Worm (Caenorhabditis elegans) whole organism, midembryonic: ENCODE data around the gene kcc-3.

Experiments
- T22C8.4 ChIP-seq: fragments of 200-800 bp; sonication (Bioruptor generic); IDR thresholded peaks from 2 replicates; pipeline ENCODE4 v1.3.6; 2022; ENCODE audit warnings: missing genetic modification characterization, missing compliant biosample characterization
- cog-1 ChIP-seq: sonication (generic microtip); optimal IDR thresholded peaks from 2 replicates; lab custom pipeline; 2016; ENCODE audit warnings: missing genetic modification characterization, missing compliant biosample characterization
- flt-1 ChIP-seq: fragments of 200-800 bp; sonication (Bioruptor generic); IDR thresholded peaks from 2 replicates; pipeline ENCODE4 v1.3.6; 2022; ENCODE audit warnings: missing genetic modification characterization, missing compliant biosample characterization
- klf-2 ChIP-seq: fragments of 200-800 bp; sonication (Bioruptor generic); conservative IDR thresholded peaks from 2 replicates; pipeline ENCODE4 v1.3.6; 2022; ENCODE audit warnings: missing genetic modification reagents, missing genetic modification characterization, missing compliant biosample characterization
- med-1 ChIP-seq: sonication (generic microtip); optimal IDR thresholded peaks from 2 replicates; lab custom pipeline; 2017; ENCODE audit warnings: missing genetic modification characterization, mild to moderate bottlenecking, missing compliant biosample characterization, antibody characterized with exemption, missing genetic modification reagents; ENCODE audit not compliant: insufficient read depth
- ref-1 ChIP-seq: fragments of 200-800 bp; sonication (Bioruptor generic); conservative IDR thresholded peaks from 2 replicates; pipeline ENCODE4 v1.3.6; 2022; ENCODE audit warnings: missing genetic modification reagents, missing genetic modification characterization, missing compliant biosample characterization
- tab-1 ChIP-seq: fragments of 200-800 bp; sonication (Bioruptor generic); IDR thresholded peaks from 2 replicates; pipeline ENCODE4 v1.3.6; 2022; ENCODE audit warnings: missing genetic modification characterization, missing compliant biosample characterization
- ztf-23 ChIP-seq: fragments of 200-800 bp; sonication (Bioruptor generic); IDR thresholded peaks from 2 replicates; pipeline ENCODE4 v1.3.6; 2022; ENCODE audit warnings: missing genetic modification reagents, missing genetic modification characterization, missing compliant biosample characterization
- ztf-29 ChIP-seq: fragments of 200-800 bp; sonication (Bioruptor generic); IDR thresholded peaks from 2 replicates; pipeline ENCODE4 v1.3.6; 2022; ENCODE audit warnings: missing genetic modification reagents, missing genetic modification characterization, missing compliant biosample characterization

The kcc-3 gene

ce11 chrII:7434182-7434581 lies at the start of gene kcc-3:
Gene kcc-3, minus strand, starts transcription at chrII:7434282.
- TF ChIP-seq T22C8.4: no peak

ce11 chrII:7483009-7483408 lies 48.9 kb upstream of the kcc-3 start, which contains the start of gene cah-2:
Gene cah-2, minus strand, starts transcription at chrII:7483109.
- TF ChIP-seq ref-1 (GFP tag; lab: Robert Waterston, UW): no peak
- TF ChIP-seq ztf-29 (GFP tag; lab: Robert Waterston, UW): no peak
- no peak for TF ChIP-seq T22C8.4
- TF ChIP-seq tab-1 (GFP tag; lab: Robert Waterston, UW): no peak
- TF ChIP-seq klf-2 (GFP tag; lab: Robert Waterston, UW): no peak
- no peak for TF ChIP-seq med-1 (GFP tag; lab: Kevin White, UChicago)
- TF ChIP-seq flt-1: no peak
- TF ChIP-seq ztf-23 (GFP tag; lab: Robert Waterston, UW): no peak
- TF ChIP-seq cog-1 (tag; lab: Kevin White, UChicago): no peak

ce11 chrII:7478487-7479234 lies 44.6 kb upstream of the kcc-3 start, which contains the start of the genes aka-1 and ubc-6:
Gene aka-1, minus strand, starts transcription at chrII:7478537.
Gene ubc-6, plus strand, starts transcription at chrII:7479187.
- TF ChIP-seq T22C8.4 (peak; percentile 64), ref-1 (GFP tag; lab: Robert Waterston, UW) (0 out of 2 replicates have a peak, but pooled peaks have one; percentile 33), cog-1 (tag; lab: Kevin White, UChicago) (peak; percentile 45), klf-2 (GFP tag; lab: Robert Waterston, UW) (peak; percentile 66), ztf-23 (GFP tag; lab: Robert Waterston, UW) (peak; percentile 80), med-1 (GFP tag; lab: Kevin White, UChicago) (no peak), tab-1 (GFP tag; lab: Robert Waterston, UW) (peak; percentile 78; the same call in 1 of the 2 replicates), flt-1 (peak; percentile 74), ztf-29 (GFP tag; lab: Robert Waterston, UW) (no peak; the same call in 1 of the 2 replicates)

ce11 chrII:7469318-7469717 lies 35.2 kb upstream of the kcc-3 start:
- TF ChIP-seq tab-1 (GFP tag; lab: Robert Waterston, UW) (no peak), T22C8.4 (no peak), klf-2 (GFP tag; lab: Robert Waterston, UW) (no peak), ztf-23 (GFP tag; lab: Robert Waterston, UW) (no peak), flt-1 (no peak), med-1 (GFP tag; lab: Kevin White, UChicago) (no peak), ztf-29 (GFP tag; lab: Robert Waterston, UW) (no peak), cog-1 (tag; lab: Kevin White, UChicago) (no peak), ref-1 (GFP tag; lab: Robert Waterston, UW) (no peak)

- no peak for TF ChIP-seq med-1 (GFP tag; lab: Kevin White, UChicago)
- no peak for TF ChIP-seq ztf-29 (GFP tag; lab: Robert Waterston, UW)
- no peak for TF ChIP-seq flt-1
- no peak for TF ChIP-seq tab-1 (GFP tag; lab: Robert Waterston, UW)
- TF ChIP-seq T22C8.4: no peak
- TF ChIP-seq ztf-23 (GFP tag; lab: Robert Waterston, UW): no peak
- no peak for TF ChIP-seq cog-1 (tag; lab: Kevin White, UChicago)
- TF ChIP-seq klf-2 (GFP tag; lab: Robert Waterston, UW): no peak
These were observed 31.4 kb upstream of the kcc-3 start, which contains the start of gene sro-1 for ce11 chrII:7465519-7465918. Gene sro-1, minus strand, starts transcription at chrII:7465619.

- TF ChIP-seq flt-1 (no peak), T22C8.4 (no peak), ztf-29 (GFP tag; lab: Robert Waterston, UW) (no peak), cog-1 (tag; lab: Kevin White, UChicago) (no peak), ztf-23 (GFP tag; lab: Robert Waterston, UW) (no peak), ref-1 (GFP tag; lab: Robert Waterston, UW) (no peak), tab-1 (GFP tag; lab: Robert Waterston, UW) (no peak), klf-2 (GFP tag; lab: Robert Waterston, UW) (no peak), med-1 (GFP tag; lab: Kevin White, UChicago) (no peak)
These were observed 25.1 kb upstream of the kcc-3 start, which contains the start of gene D1022.2 for ce11 chrII:7459205-7459604. Gene D1022.2, plus strand, starts transcription at chrII:7459505.

- TF ChIP-seq ref-1 (GFP tag; lab: Robert Waterston, UW): no peak
- no peak for TF ChIP-seq ztf-23 (GFP tag; lab: Robert Waterston, UW)
- TF ChIP-seq flt-1: no peak
- no peak for TF ChIP-seq ztf-29 (GFP tag; lab: Robert Waterston, UW)
- TF ChIP-seq med-1 (GFP tag; lab: Kevin White, UChicago): no peak
- no peak for TF ChIP-seq tab-1 (GFP tag; lab: Robert Waterston, UW)
- no peak for TF ChIP-seq klf-2 (GFP tag; lab: Robert Waterston, UW)
- no peak for TF ChIP-seq cog-1 (tag; lab: Kevin White, UChicago)
- no peak for TF ChIP-seq T22C8.4
These were observed 24.6 kb upstream of the kcc-3 start, which contains the start of gene D1022.5 for ce11 chrII:7458706-7459105. Gene D1022.5, minus strand, starts transcription at chrII:7458806.

ce11 chrII:7457210-7457609 lies 23.1 kb upstream of the kcc-3 start, which contains the start of gene D1022.4:
Gene D1022.4, minus strand, starts transcription at chrII:7457292.
- TF ChIP-seq T22C8.4: no peak
- TF ChIP-seq ztf-23 (GFP tag; lab: Robert Waterston, UW): no peak
- TF ChIP-seq med-1 (GFP tag; lab: Kevin White, UChicago): no peak
- no peak for TF ChIP-seq klf-2 (GFP tag; lab: Robert Waterston, UW)
- TF ChIP-seq flt-1: no peak
- no peak for TF ChIP-seq cog-1 (tag; lab: Kevin White, UChicago)
- TF ChIP-seq tab-1 (GFP tag; lab: Robert Waterston, UW): no peak
- TF ChIP-seq ref-1 (GFP tag; lab: Robert Waterston, UW): no peak
- no peak for TF ChIP-seq ztf-29 (GFP tag; lab: Robert Waterston, UW)

ce11 chrII:7456184-7456583 lies 22.1 kb upstream of the kcc-3 start, which contains the start of gene D1022.3:
Gene D1022.3, minus strand, starts transcription at chrII:7456284.
- no peak for TF ChIP-seq flt-1
- TF ChIP-seq T22C8.4: no peak
- no peak for TF ChIP-seq klf-2 (GFP tag; lab: Robert Waterston, UW)
- no peak for TF ChIP-seq ztf-29 (GFP tag; lab: Robert Waterston, UW)
- TF ChIP-seq ref-1 (GFP tag; lab: Robert Waterston, UW): no peak
- TF ChIP-seq ztf-23 (GFP tag; lab: Robert Waterston, UW): no peak
- no peak for TF ChIP-seq tab-1 (GFP tag; lab: Robert Waterston, UW)
- no peak for TF ChIP-seq med-1 (GFP tag; lab: Kevin White, UChicago)
